Worm (Caenorhabditis elegans) whole organism, L4 larva: ENCODE results near the gene srh-148.

Experiments used
- D1046.2 ChIP-seq: fragments of 200-800 bp; sonication (Bioruptor generic); IDR thresholded peaks from 2 replicates; pipeline ENCODE4 v1.3.6; 2022; ENCODE audit warnings: missing genetic modification characterization, missing compliant biosample characterization
- ZK546.5 ChIP-seq, 2 experiments: sonication (generic microtip); optimal IDR thresholded peaks; 2 replicates each; lab custom pipeline; 2017; ENCODE audit warnings: missing biosample characterization in 2 of 2, missing genetic modification characterization in 2 of 2
- dmd-8 ChIP-seq: fragments of 200-800 bp; sonication (Bioruptor generic); IDR thresholded peaks from 2 replicates; pipeline ENCODE4 v1.3.6; 2022; ENCODE audit warnings: missing genetic modification characterization, missing compliant biosample characterization
- fos-1 ChIP-seq: fragments of 150-350 bp; optimal IDR thresholded peaks from 2 replicates; lab custom pipeline; 2014; ENCODE audit warnings: missing biosample characterization, missing genetic modification characterization
- lin-15B ChIP-seq: fragments of 150-350 bp; sonication (generic microtip); optimal IDR thresholded peaks from 3 replicates; lab custom pipeline; 2014; ENCODE audit warnings: missing biosample characterization, missing genetic modification characterization
- lin-38 ChIP-seq: fragments of 200-800 bp; sonication (Bioruptor generic); IDR thresholded peaks from 2 replicates; pipeline ENCODE4 v1.3.6; 2022; ENCODE audit warnings: missing genetic modification reagents, missing genetic modification characterization, missing compliant biosample characterization
- lin-39 ChIP-seq: fragments of 150-350 bp; optimal IDR thresholded peaks from 2 replicates; lab custom pipeline; 2014; ENCODE audit warnings: missing biosample characterization, missing genetic modification reagents, missing genetic modification characterization
- nhr-237 ChIP-seq: sonication (generic microtip); optimal IDR thresholded peaks from 2 replicates; lab custom pipeline; 2017; ENCODE audit warnings: missing biosample characterization, missing genetic modification characterization
- nhr-25 ChIP-seq: sonication (generic microtip); optimal IDR thresholded peaks from 2 replicates; lab custom pipeline; 2017; ENCODE audit warnings: missing genetic modification characterization, mild to moderate bottlenecking, missing compliant biosample characterization, antibody characterized with exemption, moderate library complexity, borderline replicate concordance; ENCODE audit not compliant: insufficient read depth
- pha-4 ChIP-seq, 2 experiments: fragments of 150-350 bp in 1 of 2; fragments of 200-800 bp in 1 of 2; sonication (Bioruptor generic) in 1 of 2; IDR thresholded peaks in 1 of 2; optimal IDR thresholded peaks in 1 of 2; 2 replicates each; pipeline versions ENCODE4 v1.3.6 to Lab custom; 2014 to 2022; ENCODE audit warnings: missing genetic modification characterization in 2 of 2, missing genetic modification reagents in 2 of 2, missing biosample characterization in 1 of 2, missing compliant biosample characterization in 1 of 2
- skn-1 ChIP-seq: fragments of 150-350 bp; optimal IDR thresholded peaks from 2 replicates; lab custom pipeline; 2014; ENCODE audit warnings: missing biosample characterization, missing genetic modification characterization
- snpc-4 ChIP-seq: fragments of 150-350 bp; optimal IDR thresholded peaks from 2 replicates; lab custom pipeline; 2014; ENCODE audit warnings: missing biosample characterization, missing genetic modification characterization
- unc-130 ChIP-seq: sonication (generic microtip); optimal IDR thresholded peaks from 2 replicates; lab custom pipeline; 2016; ENCODE audit warnings: missing genetic modification reagents, missing genetic modification characterization, missing compliant biosample characterization
- unc-62 ChIP-seq, 3 experiments: fragments of 150-350 bp in 1 of 3; sonication (generic microtip); optimal IDR thresholded peaks in 2 of 3; peaks in 1 of 3; 1 replicate in 1 of 3; 2 replicates in 2 of 3; lab custom pipeline; 2014 to 2017; ENCODE audit warnings: missing biosample characterization in 3 of 3, missing genetic modification characterization in 3 of 3, missing genetic modification reagents in 3 of 3, missing genotype in 1 of 3

ce11 chrV:15817746-15818145, 40.4 kb downstream of the srh-148 start, which contains the start of gene abf-3:
- no peak for TF ChIP-seq lin-39 (tag; lab: Kevin White, UChicago)
- TF ChIP-seq pha-4 (GFP tag; IDR thresholded peaks at IDR 0.05; lab: Robert Waterston, UW): no peak
- TF ChIP-seq pha-4 (tag; optimal IDR thresholded peaks at IDR 0.05; lab: Kevin White, UChicago): no peak
- no peak for TF ChIP-seq unc-130
- TF ChIP-seq D1046.2 (GFP tag; lab: Robert Waterston, UW): no peak
- TF ChIP-seq unc-62 (GFP tag; optimal IDR thresholded peaks at IDR 0.05 in 1 of 2; lab: Kevin White, UChicago): no peak
- TF ChIP-seq unc-62 (tag; optimal IDR thresholded peaks at IDR 0.05; lab: Kevin White, UChicago): no peak
- TF ChIP-seq lin-38 (GFP tag; lab: Robert Waterston, UW): no peak
- TF ChIP-seq nhr-25 (tag; lab: Kevin White, UChicago): no peak
- TF ChIP-seq fos-1: no peak
- no peak for TF ChIP-seq lin-15B
- TF ChIP-seq snpc-4: no peak
- no peak for TF ChIP-seq dmd-8 (GFP tag; lab: Robert Waterston, UW)
- TF ChIP-seq nhr-237 (tag; lab: Kevin White, UChicago): no peak
- TF ChIP-seq ZK546.5 (tag; optimal IDR thresholded peaks at IDR 0.05; lab: Kevin White, UChicago): no peak
- TF ChIP-seq skn-1: no peak
